Worm (Caenorhabditis elegans) whole organism, L2 larva: ENCODE data around the gene K09E2.2.

Experiments
- C34F6.9 ChIP-seq: fragments of 150-350 bp; optimal IDR thresholded peaks from 2 replicates; lab custom pipeline; 2014; ENCODE audit warnings: missing biosample characterization, missing genetic modification characterization
- R02D3.7 ChIP-seq: fragments of 150-350 bp; optimal IDR thresholded peaks from 2 replicates; lab custom pipeline; 2014; ENCODE audit warnings: missing biosample characterization, missing genetic modification characterization
- Y55F3AM.14 ChIP-seq: fragments of 200-800 bp; sonication (Bioruptor generic); optimal IDR thresholded peaks from 2 replicates; lab custom pipeline; 2018; ENCODE audit warnings: mild to moderate bottlenecking, missing genetic modification characterization, missing compliant biosample characterization
- ZK546.5 ChIP-seq: sonication (generic microtip); optimal IDR thresholded peaks from 2 replicates; lab custom pipeline; 2017; ENCODE audit warnings: missing biosample characterization, missing genetic modification characterization
- aly-2 ChIP-seq: fragments of 150-350 bp; optimal IDR thresholded peaks from 2 replicates; lab custom pipeline; 2014; ENCODE audit warnings: missing biosample characterization, missing genetic modification characterization
- blmp-1 ChIP-seq: sonication (generic microtip); optimal IDR thresholded peaks from 2 replicates; lab custom pipeline; 2017; ENCODE audit warnings: missing genetic modification characterization, mild to moderate bottlenecking, missing compliant biosample characterization, antibody characterized with exemption, moderate library complexity; ENCODE audit not compliant: insufficient read depth
- ceh-16 ChIP-seq: fragments of 150-350 bp; optimal IDR thresholded peaks from 2 replicates; lab custom pipeline; 2014; ENCODE audit warnings: missing biosample characterization, missing genetic modification characterization
- ceh-82 ChIP-seq: fragments of 150-350 bp; optimal IDR thresholded peaks from 2 replicates; lab custom pipeline; 2014; ENCODE audit warnings: missing biosample characterization, missing genetic modification characterization
- crh-2 ChIP-seq: sonication (generic microtip); optimal IDR thresholded peaks from 2 replicates; lab custom pipeline; 2017; ENCODE audit warnings: missing biosample characterization, missing genetic modification characterization
- dmd-4 ChIP-seq: sonication (generic microtip); optimal IDR thresholded peaks from 2 replicates; lab custom pipeline; 2017; ENCODE audit warnings: missing biosample characterization, missing genetic modification characterization
- egl-27 ChIP-seq: sonication (generic microtip); optimal IDR thresholded peaks from 3 replicates; lab custom pipeline; 2017; ENCODE audit warnings: missing biosample characterization, missing genetic modification reagents, missing genetic modification characterization
- elt-1 ChIP-seq: fragments of 150-350 bp; optimal IDR thresholded peaks from 2 replicates; lab custom pipeline; 2014; ENCODE audit warnings: missing biosample characterization, missing genetic modification characterization
- fos-1 ChIP-seq: fragments of 150-350 bp; optimal IDR thresholded peaks from 2 replicates; lab custom pipeline; 2014; ENCODE audit warnings: missing biosample characterization, missing genetic modification characterization
- lin-11 ChIP-seq: fragments of 150-350 bp; sonication (generic microtip); optimal IDR thresholded peaks from 2 replicates; lab custom pipeline; 2014; ENCODE audit warnings: missing biosample characterization, missing genetic modification characterization, inconsistent platforms, mixed read lengths
- lin-39 ChIP-seq: fragments of 150-350 bp; optimal IDR thresholded peaks from 2 replicates; lab custom pipeline; 2014; ENCODE audit warnings: missing biosample characterization, missing genetic modification reagents, missing genetic modification characterization
- lsy-2 ChIP-seq, 2 experiments: fragments of 150-350 bp in 1 of 2; sonication (generic microtip) in 1 of 2; optimal IDR thresholded peaks; 2 replicates each; lab custom pipeline; 2014 to 2017; ENCODE audit warnings: missing biosample characterization in 2 of 2, missing genetic modification characterization in 2 of 2
- mab-5 ChIP-seq: fragments of 150-350 bp; optimal IDR thresholded peaks from 2 replicates; lab custom pipeline; 2014; ENCODE audit warnings: missing biosample characterization, missing genetic modification characterization
- mbf-1 ChIP-seq: sonication (generic microtip); optimal IDR thresholded peaks from 2 replicates; lab custom pipeline; 2017; ENCODE audit warnings: missing biosample characterization, missing genetic modification characterization
- nhr-10 ChIP-seq: sonication (generic microtip); optimal IDR thresholded peaks from 2 replicates; lab custom pipeline; 2017; ENCODE audit warnings: missing biosample characterization, missing genetic modification characterization
- nhr-11 ChIP-seq: fragments of 150-350 bp; optimal IDR thresholded peaks from 2 replicates; lab custom pipeline; 2014; ENCODE audit warnings: missing biosample characterization, missing genetic modification characterization
- nhr-12 ChIP-seq: fragments of 150-350 bp; optimal IDR thresholded peaks from 2 replicates; lab custom pipeline; 2014; ENCODE audit warnings: missing biosample characterization, missing genetic modification characterization
- nhr-129 ChIP-seq: fragments of 150-350 bp; optimal IDR thresholded peaks from 2 replicates; lab custom pipeline; 2014; ENCODE audit warnings: missing biosample characterization, missing genetic modification characterization
- nhr-21 ChIP-seq: fragments of 150-350 bp; optimal IDR thresholded peaks from 2 replicates; lab custom pipeline; 2014; ENCODE audit warnings: missing biosample characterization, missing genetic modification characterization
- nhr-23 ChIP-seq: fragments of 150-350 bp; optimal IDR thresholded peaks from 2 replicates; lab custom pipeline; 2014; ENCODE audit warnings: missing biosample characterization, missing genetic modification reagents, missing genetic modification characterization
- nhr-237 ChIP-seq: fragments of 150-350 bp; optimal IDR thresholded peaks from 2 replicates; lab custom pipeline; 2014; ENCODE audit warnings: missing biosample characterization, missing genetic modification characterization
- nhr-25 ChIP-seq: fragments of 150-350 bp; sonication (generic microtip); optimal IDR thresholded peaks from 3 replicates; lab custom pipeline; 2014; ENCODE audit warnings: missing biosample characterization, missing genetic modification characterization
- nhr-6 ChIP-seq: fragments of 150-350 bp; optimal IDR thresholded peaks from 2 replicates; lab custom pipeline; 2014; ENCODE audit warnings: missing biosample characterization, missing genetic modification characterization
- peb-1 ChIP-seq: fragments of 150-350 bp; optimal IDR thresholded peaks from 2 replicates; lab custom pipeline; 2014; ENCODE audit warnings: missing biosample characterization, missing genetic modification characterization
- sem-4 ChIP-seq: fragments of 150-350 bp; optimal IDR thresholded peaks from 2 replicates; lab custom pipeline; 2014; ENCODE audit warnings: missing biosample characterization, missing genetic modification reagents, missing genetic modification characterization
- sma-3 ChIP-seq: sonication (generic microtip); optimal IDR thresholded peaks from 2 replicates; lab custom pipeline; 2016; ENCODE audit warnings: missing genetic modification reagents, missing genetic modification characterization, missing compliant biosample characterization
- sma-9 ChIP-seq, 2 experiments: fragments of 150-350 bp in 1 of 2; sonication (generic microtip) in 1 of 2; optimal IDR thresholded peaks; 2 replicates each; lab custom pipeline; 2014 to 2016; ENCODE audit warnings: missing genetic modification characterization in 2 of 2, mild to moderate bottlenecking in 1 of 2, missing biosample characterization in 1 of 2, missing compliant biosample characterization in 1 of 2, missing genetic modification reagents in 1 of 2, moderate library complexity in 1 of 2
- snpc-4 ChIP-seq: fragments of 150-350 bp; optimal IDR thresholded peaks from 2 replicates; lab custom pipeline; 2014; ENCODE audit warnings: missing biosample characterization, missing genetic modification characterization
- unc-39 ChIP-seq: fragments of 150-350 bp; optimal IDR thresholded peaks from 2 replicates; lab custom pipeline; 2014; ENCODE audit warnings: missing biosample characterization, missing genetic modification characterization
- unc-55 ChIP-seq: fragments of 150-350 bp; sonication (generic microtip); optimal IDR thresholded peaks from 3 replicates; lab custom pipeline; 2014; ENCODE audit warnings: missing biosample characterization, missing genetic modification reagents, missing genetic modification characterization
- unc-62 ChIP-seq: fragments of 150-350 bp; optimal IDR thresholded peaks from 2 replicates; lab custom pipeline; 2014; ENCODE audit warnings: missing biosample characterization, missing genetic modification reagents, missing genetic modification characterization
- ztf-4 ChIP-seq: fragments of 150-350 bp; optimal IDR thresholded peaks from 2 replicates; lab custom pipeline; 2014; ENCODE audit warnings: missing biosample characterization, missing genetic modification characterization

Gene K09E2.2

ce11 chrX:8648582-8648981 lies 24.3 kb upstream of the K09E2.2 start:
- no peak for TF ChIP-seq fos-1 (tag; lab: Kevin White, UChicago)
- TF ChIP-seq ZK546.5, result no peak
- TF ChIP-seq unc-62 (GFP tag; lab: Kevin White, UChicago), result no peak
- TF ChIP-seq blmp-1, result no peak
- TF ChIP-seq crh-2 (tag; lab: Kevin White, UChicago), result no peak
- TF ChIP-seq lin-39 (tag; lab: Kevin White, UChicago), result no peak
- no peak for TF ChIP-seq nhr-23 (tag; lab: Kevin White, UChicago)
- no peak for TF ChIP-seq nhr-11 (tag; lab: Kevin White, UChicago)
- TF ChIP-seq nhr-10 (tag; lab: Kevin White, UChicago), result no peak
- no peak for TF ChIP-seq egl-27 (tag; lab: Kevin White, UChicago)
- no peak for TF ChIP-seq nhr-6 (tag; lab: Kevin White, UChicago)

ce11 chrX:8650535-8650934 lies 22.3 kb upstream of the K09E2.2 start:
- TF ChIP-seq aly-2 (no peak), ceh-16 (tag; lab: Kevin White, UChicago) (no peak), lin-11 (tag; lab: Kevin White, UChicago) (no peak), sma-3 (GFP tag; lab: Kevin White, UChicago) (peak; percentile 49), mbf-1 (tag; lab: Kevin White, UChicago) (no peak), nhr-25 (no peak), nhr-21 (no peak), snpc-4 (tag; lab: Kevin White, UChicago) (no peak), R02D3.7 (no peak), blmp-1 (no peak), sma-9 (GFP tag; optimal IDR thresholded peaks at IDR 0.05; lab: Kevin White, UChicago) (peak; percentile 34), sma-9 (tag; optimal IDR thresholded peaks at IDR 0.05; lab: Kevin White, UChicago) (no peak), egl-27 (tag; lab: Kevin White, UChicago) (peak; percentile 7), nhr-23 (tag; lab: Kevin White, UChicago) (no peak)

ce11 chrX:8656019-8656418 lies 16.8 kb upstream of the K09E2.2 start:
- TF ChIP-seq nhr-21, result no peak
- no peak for TF ChIP-seq sma-3 (GFP tag; lab: Kevin White, UChicago)
- no peak for TF ChIP-seq ZK546.5
- TF ChIP-seq unc-62 (GFP tag; lab: Kevin White, UChicago), result no peak
- no peak for TF ChIP-seq snpc-4 (tag; lab: Kevin White, UChicago)

- TF ChIP-seq nhr-129 (tag; lab: Kevin White, UChicago) (peak; percentile 28), blmp-1 (peak; percentile 62), sma-9 (GFP tag; optimal IDR thresholded peaks at IDR 0.05; lab: Kevin White, UChicago) (peak; percentile 15), sma-9 (tag; optimal IDR thresholded peaks at IDR 0.05; lab: Kevin White, UChicago) (no peak), ztf-4 (tag; lab: Kevin White, UChicago) (no peak)
These were observed 13.3 kb upstream of the K09E2.2 start for ce11 chrX:8659521-8659920.

ce11 chrX:8660319-8660718 lies 12.5 kb upstream of the K09E2.2 start, which contains the start of gene rig-1:
rig-1 (plus strand) TSS chrX:8660619.
- TF ChIP-seq dmd-4 (no peak), ceh-16 (tag; lab: Kevin White, UChicago) (no peak), sem-4 (tag; lab: Kevin White, UChicago) (no peak), lsy-2 (tag; optimal IDR thresholded peaks at IDR 0.05; lab: Kevin White, UChicago) (no peak), nhr-129 (tag; lab: Kevin White, UChicago) (no peak), peb-1 (tag; lab: Kevin White, UChicago) (no peak), nhr-21 (no peak), mbf-1 (tag; lab: Kevin White, UChicago) (no peak), nhr-6 (tag; lab: Kevin White, UChicago) (no peak), lin-11 (tag; lab: Kevin White, UChicago) (no peak), sma-3 (GFP tag; lab: Kevin White, UChicago) (no peak), nhr-10 (tag; lab: Kevin White, UChicago) (no peak)

- TF ChIP-seq unc-55 (GFP tag; lab: Kevin White, UChicago) (no peak), nhr-6 (tag; lab: Kevin White, UChicago) (no peak), ceh-82 (no peak), elt-1 (tag; lab: Kevin White, UChicago) (no peak), lin-39 (tag; lab: Kevin White, UChicago) (no peak), crh-2 (tag; lab: Kevin White, UChicago) (no peak), Y55F3AM.14 (GFP tag; lab: Kevin White, UChicago) (no peak), nhr-237 (tag; lab: Kevin White, UChicago) (no peak), mab-5 (no peak), nhr-25 (no peak), ceh-16 (tag; lab: Kevin White, UChicago) (no peak), unc-39 (no peak), ZK546.5 (no peak), nhr-12 (tag; lab: Kevin White, UChicago) (no peak), nhr-21 (no peak), ztf-4 (tag; lab: Kevin White, UChicago) (no peak), dmd-4 (no peak), mbf-1 (tag; lab: Kevin White, UChicago) (no peak), C34F6.9 (no peak)
These were observed 12.0 kb upstream of the K09E2.2 start for ce11 chrX:8660909-8661308.
